Worm (Caenorhabditis elegans) whole organism, early embryonic: Measurements from ENCODE around the gene rabr-1.

Source experiments
- B0310.2 ChIP-seq: sonication (generic microtip); optimal IDR thresholded peaks from 2 replicates; lab custom pipeline; 2016; ENCODE audit warnings: mild to moderate bottlenecking, missing genetic modification characterization, missing compliant biosample characterization
- F13C5.2 ChIP-seq: sonication (generic microtip); optimal IDR thresholded peaks from 2 replicates; lab custom pipeline; 2017; ENCODE audit warnings: mild to moderate bottlenecking, missing genetic modification characterization, inconsistent platforms, missing compliant biosample characterization
- aly-1 ChIP-seq: sonication (generic microtip); optimal IDR thresholded peaks from 2 replicates; lab custom pipeline; 2016; ENCODE audit warnings: missing genetic modification characterization, missing compliant biosample characterization
- ama-1 ChIP-seq: fragments of 150-350 bp; optimal IDR thresholded peaks from 2 replicates; lab custom pipeline; 2014
- ceh-13 ChIP-seq: fragments of 200-800 bp; sonication (Bioruptor generic); optimal IDR thresholded peaks from 2 replicates; lab custom pipeline; 2018; ENCODE audit warnings: mild to moderate bottlenecking, missing genetic modification characterization, missing compliant biosample characterization
- ceh-36 ChIP-seq: sonication (generic microtip); optimal IDR thresholded peaks from 2 replicates; lab custom pipeline; 2016; ENCODE audit warnings: missing genetic modification characterization, inconsistent platforms, missing compliant biosample characterization
- ets-7 ChIP-seq: sonication (generic microtip); optimal IDR thresholded peaks from 2 replicates; lab custom pipeline; 2016; ENCODE audit warnings: missing genotype, missing genetic modification characterization, missing compliant biosample characterization
- flt-1 ChIP-seq: fragments of 200-800 bp; sonication (Bioruptor generic); IDR thresholded peaks from 2 replicates; pipeline ENCODE4 v1.3.6; 2022; ENCODE audit warnings: missing genetic modification characterization, missing compliant biosample characterization
- hmbx-1 ChIP-seq: sonication (generic microtip); optimal IDR thresholded peaks from 2 replicates; lab custom pipeline; 2016; ENCODE audit warnings: mild to moderate bottlenecking, missing genetic modification characterization, missing compliant biosample characterization
- hmg-4 ChIP-seq: fragments of 200-800 bp; sonication (Bioruptor generic); optimal IDR thresholded peaks from 2 replicates; lab custom pipeline; 2018; ENCODE audit warnings: mild to moderate bottlenecking, missing genetic modification characterization, missing compliant biosample characterization
- hnd-1 ChIP-seq: sonication (generic microtip); optimal IDR thresholded peaks from 2 replicates; lab custom pipeline; 2016; ENCODE audit warnings: missing genetic modification characterization, missing compliant biosample characterization
- pes-1 ChIP-seq: fragments of 200-800 bp; sonication (Bioruptor generic); IDR thresholded peaks from 2 replicates; pipeline ENCODE4 v1.3.6; 2022; ENCODE audit warnings: missing genetic modification reagents, missing genetic modification characterization, missing compliant biosample characterization
- scrt-1 ChIP-seq: fragments of 200-800 bp; sonication (Bioruptor generic); IDR thresholded peaks from 2 replicates; pipeline ENCODE4 v1.3.6; 2022; ENCODE audit warnings: missing genetic modification characterization, missing compliant biosample characterization
- sea-1 ChIP-seq: fragments of 200-800 bp; sonication (Bioruptor generic); conservative IDR thresholded peaks from 2 replicates; pipeline ENCODE4 v1.3.6; 2022; ENCODE audit warnings: missing genetic modification characterization, missing compliant biosample characterization
- tbx-11 ChIP-seq: fragments of 200-800 bp; sonication (Bioruptor generic); IDR thresholded peaks from 2 replicates; pipeline ENCODE4 v1.3.6; 2022; ENCODE audit warnings: missing genetic modification characterization, missing compliant biosample characterization
- tbx-37 ChIP-seq: fragments of 200-800 bp; sonication (Bioruptor generic); conservative IDR thresholded peaks from 2 replicates; pipeline ENCODE4 v1.3.6; 2022; ENCODE audit warnings: missing genetic modification reagents, missing genetic modification characterization, missing compliant biosample characterization
- tra-4 ChIP-seq: sonication (generic microtip); optimal IDR thresholded peaks from 2 replicates; lab custom pipeline; 2017; ENCODE audit warnings: missing genetic modification characterization, missing compliant biosample characterization

The rabr-1 gene

DNA sequence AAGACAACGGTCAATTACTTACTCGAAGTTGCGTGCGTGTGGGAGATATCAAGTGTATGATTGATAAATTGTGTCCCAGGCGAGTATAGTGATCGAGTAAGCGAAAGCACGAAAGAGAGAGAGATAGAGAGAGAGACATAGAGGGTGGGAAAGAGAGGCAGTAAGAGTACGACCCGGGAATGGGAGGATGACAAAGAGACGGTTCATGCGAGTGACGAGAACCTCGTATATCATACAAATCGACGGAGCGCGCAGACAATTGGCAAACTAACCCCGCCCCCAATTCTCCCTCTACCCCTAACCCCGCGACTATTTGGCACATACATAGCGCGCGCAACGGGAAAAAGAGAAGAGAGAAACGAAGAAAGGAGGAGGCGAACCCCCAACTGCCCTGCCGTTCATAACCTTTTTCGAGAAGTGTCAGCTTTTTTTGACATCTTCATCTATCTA lies at the start of gene rabr-1:
Gene rabr-1 (plus strand): TSS at position 316 of the 450 bp plus-strand sequence.
- TF ChIP-seq aly-1 (tag; lab: Kevin White, UChicago) (peak; percentile 25), F13C5.2 (tag; lab: Kevin White, UChicago) (peak; percentile 15), tbx-37 (GFP tag; lab: Robert Waterston, UW) (no peak), hmbx-1 (tag; lab: Kevin White, UChicago) (no peak), ceh-36 (tag; lab: Kevin White, UChicago) (no peak), sea-1 (GFP tag; lab: Robert Waterston, UW) (no peak), hnd-1 (no peak), B0310.2 (no peak), hmg-4 (GFP tag; lab: Kevin White, UChicago) (peak; percentile 85), ets-7 (no peak), tbx-11 (GFP tag; lab: Robert Waterston, UW) (no peak), flt-1 (GFP tag; lab: Robert Waterston, UW) (no peak), pes-1 (no peak), ceh-13 (GFP tag; lab: Kevin White, UChicago) (no peak), ama-1 (lab: Kevin White, UChicago) (no peak), tra-4 (no peak), scrt-1 (GFP tag; lab: Robert Waterston, UW) (no peak)

DNA sequence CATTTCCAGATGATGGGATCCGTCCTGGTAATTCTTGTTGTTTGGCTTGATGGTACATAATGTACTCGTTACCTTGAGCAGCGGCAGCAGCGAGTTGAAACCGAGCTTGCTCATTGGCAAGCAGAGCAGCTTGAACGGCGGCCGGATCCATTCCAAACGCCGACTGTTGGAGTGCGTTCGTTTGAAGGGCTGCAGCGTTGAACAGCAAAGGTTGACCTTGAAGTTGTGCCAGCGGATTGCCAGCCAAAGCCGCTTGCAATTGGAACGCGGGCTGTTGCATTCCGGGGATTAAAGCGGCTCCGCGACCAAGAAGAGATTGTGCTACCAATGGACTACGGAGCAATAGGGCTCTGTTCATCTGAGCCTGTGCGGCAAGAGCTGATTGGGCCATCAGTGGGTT lies 49.8 kb upstream of the rabr-1 start:
- TF ChIP-seq ets-7 (no peak), scrt-1 (GFP tag; lab: Robert Waterston, UW) (no peak), hmg-4 (GFP tag; lab: Kevin White, UChicago) (no peak), pes-1 (no peak), ceh-36 (tag; lab: Kevin White, UChicago) (no peak), ama-1 (lab: Kevin White, UChicago) (no peak)

DNA sequence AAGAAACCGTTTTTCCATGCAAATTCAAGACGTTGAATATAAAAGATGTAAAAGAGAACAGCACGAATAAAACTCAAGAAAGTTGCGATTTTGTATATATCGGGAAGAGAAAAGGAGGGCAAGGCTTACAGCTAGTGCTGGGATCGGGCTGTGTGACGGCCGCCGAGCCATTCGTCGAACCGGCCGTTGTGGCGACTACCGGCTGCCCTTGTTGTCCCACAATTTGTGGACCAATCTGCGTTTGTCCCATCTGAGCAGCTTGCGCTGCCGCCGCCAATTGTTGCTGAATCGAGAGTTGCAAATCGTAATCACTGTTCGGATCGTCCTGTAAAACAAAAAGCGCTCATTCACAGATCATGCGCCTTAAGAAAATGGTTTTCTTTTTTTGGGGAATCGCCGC lies 48.8 kb upstream of the rabr-1 start:
- TF ChIP-seq tra-4 (no peak), B0310.2 (peak; percentile 10)

DNA sequence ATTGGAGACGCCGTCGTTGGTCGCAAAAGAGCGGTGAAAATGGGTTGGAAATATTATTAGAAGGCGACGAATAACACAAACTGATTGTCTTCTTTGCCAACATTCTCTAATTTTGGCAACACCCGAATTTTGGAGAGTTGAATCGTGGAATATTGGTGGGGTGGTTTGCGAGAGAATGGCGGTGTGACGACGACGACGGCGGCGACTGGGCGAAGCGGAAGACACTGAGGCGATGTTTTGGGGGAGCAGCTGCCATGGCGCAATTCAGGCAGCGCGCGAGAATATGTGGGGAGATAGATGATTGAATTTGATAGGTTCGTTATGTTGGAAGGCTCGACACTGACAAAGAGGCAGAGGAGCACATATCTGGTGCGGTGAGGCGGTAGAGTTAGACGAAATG lies 45.0 kb upstream of the rabr-1 start:
- TF ChIP-seq F13C5.2 (tag; lab: Kevin White, UChicago) (no peak), ceh-13 (GFP tag; lab: Kevin White, UChicago) (no peak), tbx-37 (GFP tag; lab: Robert Waterston, UW) (no peak), hmg-4 (GFP tag; lab: Kevin White, UChicago) (no peak), ama-1 (lab: Kevin White, UChicago) (no peak), aly-1 (tag; lab: Kevin White, UChicago) (no peak), flt-1 (GFP tag; lab: Robert Waterston, UW) (no peak), ets-7 (no peak), hnd-1 (no peak), sea-1 (GFP tag; lab: Robert Waterston, UW) (no peak), ceh-36 (tag; lab: Kevin White, UChicago) (no peak), tbx-11 (GFP tag; lab: Robert Waterston, UW) (no peak), scrt-1 (GFP tag; lab: Robert Waterston, UW) (no peak)

DNA sequence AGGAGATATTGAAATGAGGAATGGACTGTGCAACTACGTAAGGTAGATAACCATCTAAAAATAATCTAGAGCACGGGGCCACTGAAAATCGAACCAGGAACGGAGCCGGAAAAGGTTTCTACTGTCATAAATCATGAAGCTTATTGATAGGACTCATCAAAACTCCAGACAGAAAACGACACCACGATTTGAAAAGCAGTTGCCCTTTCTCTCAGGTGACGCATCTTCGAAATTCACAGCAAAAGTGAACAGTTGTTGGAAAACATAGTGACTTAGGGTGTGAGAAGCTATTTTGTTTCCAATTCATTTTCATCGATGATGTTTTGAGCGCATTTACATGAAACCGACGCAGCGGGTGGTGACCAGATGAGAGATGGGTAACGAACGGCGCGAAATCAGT lies 43.7 kb upstream of the rabr-1 start:
- TF ChIP-seq F13C5.2 (tag; lab: Kevin White, UChicago), result no peak
- no peak for TF ChIP-seq tra-4
- TF ChIP-seq tbx-11 (GFP tag; lab: Robert Waterston, UW), result no peak

DNA sequence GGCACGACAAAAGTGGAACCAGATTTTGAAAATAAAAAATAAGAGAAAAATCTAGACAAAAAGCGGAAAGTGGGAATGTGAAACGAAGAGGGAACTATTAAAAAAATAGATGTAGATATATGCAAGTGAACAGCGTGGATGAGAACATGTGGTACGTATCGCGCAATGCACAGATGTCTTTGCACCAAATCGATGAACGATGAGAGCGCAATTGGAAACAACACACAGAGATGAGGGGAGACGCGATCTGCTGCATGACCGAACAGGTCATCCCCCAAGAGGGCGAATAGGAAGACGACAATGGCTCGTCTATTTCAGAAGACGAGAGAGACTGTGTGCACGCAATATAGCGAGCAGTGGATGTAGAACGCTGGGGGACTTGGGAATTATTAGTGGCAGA lies 43.3 kb upstream of the rabr-1 start:
- TF ChIP-seq sea-1 (GFP tag; lab: Robert Waterston, UW) (no peak), F13C5.2 (tag; lab: Kevin White, UChicago) (no peak), aly-1 (tag; lab: Kevin White, UChicago) (no peak), pes-1 (0 out of 2 replicates have a peak, but pooled peaks have one; percentile 43), tbx-37 (GFP tag; lab: Robert Waterston, UW) (no peak), ceh-36 (tag; lab: Kevin White, UChicago) (no peak), B0310.2 (no peak), hmg-4 (GFP tag; lab: Kevin White, UChicago) (peak; percentile 63)

DNA sequence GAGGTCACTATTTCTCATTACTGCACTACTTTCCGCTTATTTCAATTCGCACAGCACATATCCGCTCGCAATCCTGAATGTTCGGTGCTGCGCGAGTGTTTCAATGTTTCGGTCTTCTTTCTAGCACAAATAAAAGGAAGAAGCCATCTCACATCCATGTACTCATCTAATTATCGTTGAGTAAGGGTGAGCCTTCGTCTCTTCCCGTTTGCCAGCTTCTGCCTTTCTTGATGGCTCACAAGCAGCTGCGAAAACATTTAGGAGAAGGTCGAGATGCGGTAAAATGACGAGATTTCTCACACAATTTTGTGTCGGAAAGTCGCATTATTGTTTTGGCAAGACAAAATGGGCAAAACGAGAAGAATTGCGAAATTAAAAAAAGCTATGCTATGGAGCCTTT lies 41.1 kb upstream of the rabr-1 start:
- TF ChIP-seq aly-1 (tag; lab: Kevin White, UChicago), result no peak
- TF ChIP-seq B0310.2, result no peak
- TF ChIP-seq tra-4, result no peak
- no peak for TF ChIP-seq hmg-4 (GFP tag; lab: Kevin White, UChicago)
- no peak for TF ChIP-seq tbx-37 (GFP tag; lab: Robert Waterston, UW)

DNA sequence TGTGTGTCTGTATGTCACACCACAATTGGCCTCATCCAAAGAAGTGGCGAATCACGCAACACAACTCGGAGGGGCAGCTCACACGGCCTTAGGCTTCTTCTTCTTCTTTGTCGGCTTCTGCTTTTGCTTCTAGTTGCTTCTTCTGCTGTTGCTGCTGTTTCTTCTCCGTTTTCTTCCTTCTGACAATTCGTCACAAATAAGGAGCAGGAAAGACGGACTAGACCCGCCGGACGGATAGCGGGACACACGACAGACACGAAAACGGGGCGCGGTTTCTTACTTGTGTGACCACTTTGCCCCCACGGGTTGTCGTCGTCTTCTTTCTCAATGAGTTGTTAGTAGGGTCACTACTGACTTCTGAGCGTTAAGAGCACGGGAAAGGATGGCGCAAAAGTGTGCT lies 39.8 kb upstream of the rabr-1 start:
- no peak for TF ChIP-seq hnd-1
- no peak for TF ChIP-seq tbx-11 (GFP tag; lab: Robert Waterston, UW)
- no peak for TF ChIP-seq aly-1 (tag; lab: Kevin White, UChicago)
- TF ChIP-seq tra-4, result no peak
- TF ChIP-seq F13C5.2 (tag; lab: Kevin White, UChicago), result no peak
- TF ChIP-seq pes-1, result no peak
- no peak for TF ChIP-seq scrt-1 (GFP tag; lab: Robert Waterston, UW)
- no peak for TF ChIP-seq tbx-37 (GFP tag; lab: Robert Waterston, UW)
- no peak for TF ChIP-seq ceh-13 (GFP tag; lab: Kevin White, UChicago)
- no peak for TF ChIP-seq hmg-4 (GFP tag; lab: Kevin White, UChicago)
- TF ChIP-seq ceh-36 (tag; lab: Kevin White, UChicago), result no peak
- no peak for TF ChIP-seq hmbx-1 (tag; lab: Kevin White, UChicago)
- TF ChIP-seq sea-1 (GFP tag; lab: Robert Waterston, UW), result no peak
- no peak for TF ChIP-seq ets-7
